Worm (Caenorhabditis elegans) whole organism, L1 larva: ENCODE data around the gene cul-5.

Experiments
- C16A3.4 ChIP-seq: fragments of 150-350 bp; optimal IDR thresholded peaks from 2 replicates; lab custom pipeline; 2014; ENCODE audit warnings: missing biosample characterization, missing genetic modification characterization
- F16B12.6 ChIP-seq: fragments of 150-350 bp; optimal IDR thresholded peaks from 2 replicates; lab custom pipeline; 2014; ENCODE audit warnings: missing biosample characterization, missing genetic modification characterization
- Y116A8C.19 ChIP-seq: sonication (generic microtip); optimal IDR thresholded peaks from 2 replicates; lab custom pipeline; 2016; ENCODE audit warnings: missing compliant biosample characterization, missing genetic modification characterization, borderline replicate concordance
- aly-2 ChIP-seq: fragments of 150-350 bp; optimal IDR thresholded peaks from 2 replicates; lab custom pipeline; 2014; ENCODE audit warnings: missing biosample characterization, missing genetic modification characterization
- ceh-63 ChIP-seq: fragments of 200-800 bp; sonication (Bioruptor generic); optimal IDR thresholded peaks from 2 replicates; lab custom pipeline; 2018; ENCODE audit warnings: mild to moderate bottlenecking, missing genetic modification characterization, missing compliant biosample characterization
- ceh-8 ChIP-seq: fragments of 200-800 bp; sonication (Bioruptor generic); optimal IDR thresholded peaks from 2 replicates; lab custom pipeline; 2018; ENCODE audit warnings: mild to moderate bottlenecking, missing genetic modification characterization, moderate library complexity, missing compliant biosample characterization
- ceh-82 ChIP-seq, 3 experiments: fragments of 150-350 bp in 1 of 3; sonication (generic microtip) in 2 of 3; optimal IDR thresholded peaks; 2 replicates each; lab custom pipeline; 2014 to 2017; ENCODE audit warnings: missing biosample characterization in 3 of 3, missing genetic modification characterization in 3 of 3
- ceh-90 ChIP-seq: sonication (generic microtip); optimal IDR thresholded peaks from 2 replicates; lab custom pipeline; 2016; ENCODE audit warnings: missing genetic modification characterization, missing compliant biosample characterization
- egl-13 ChIP-seq: sonication (generic microtip); optimal IDR thresholded peaks from 2 replicates; lab custom pipeline; 2016; ENCODE audit warnings: missing genotype, missing genetic modification reagents, missing genetic modification characterization, missing compliant biosample characterization
- ets-5 ChIP-seq: fragments of 200-800 bp; sonication (Bioruptor generic); IDR thresholded peaks from 2 replicates; pipeline ENCODE4 v1.3.6; 2022; ENCODE audit warnings: missing genetic modification characterization, missing compliant biosample characterization
- fkh-10 ChIP-seq: sonication (generic microtip); optimal IDR thresholded peaks from 2 replicates; lab custom pipeline; 2017; ENCODE audit warnings: missing biosample characterization, missing genetic modification reagents, missing genetic modification characterization
- fkh-4 ChIP-seq: sonication (generic microtip); optimal IDR thresholded peaks from 2 replicates; lab custom pipeline; 2016; ENCODE audit warnings: missing compliant biosample characterization, missing genetic modification characterization, borderline replicate concordance
- grh-1 ChIP-seq: fragments of 200-800 bp; sonication (Bioruptor generic); IDR thresholded peaks from 2 replicates; pipeline ENCODE4 v1.3.6; 2022; ENCODE audit warnings: missing genetic modification reagents, missing genetic modification characterization, missing compliant biosample characterization
- hlh-17 ChIP-seq: fragments of 200-800 bp; sonication (Bioruptor generic); optimal IDR thresholded peaks from 2 replicates; lab custom pipeline; 2018; ENCODE audit warnings: missing genetic modification characterization, mild to moderate bottlenecking, missing compliant biosample characterization, moderate library complexity, borderline replicate concordance
- hlh-4 ChIP-seq: sonication (generic microtip); optimal IDR thresholded peaks from 2 replicates; lab custom pipeline; 2016; ENCODE audit warnings: mild to moderate bottlenecking, missing genetic modification characterization, missing compliant biosample characterization
- hpl-2 ChIP-seq: fragments of 150-350 bp; optimal IDR thresholded peaks from 2 replicates; lab custom pipeline; 2014; ENCODE audit warnings: missing biosample characterization, missing genetic modification reagents, missing genetic modification characterization
- irx-1 ChIP-seq: sonication (generic microtip); optimal IDR thresholded peaks from 2 replicates; lab custom pipeline; 2016; ENCODE audit warnings: missing genetic modification characterization, missing compliant biosample characterization
- isw-1 ChIP-seq: fragments of 200-800 bp; sonication (Bioruptor generic); IDR thresholded peaks from 2 replicates; pipeline ENCODE4 v1.3.6; 2022; ENCODE audit warnings: missing genetic modification characterization, missing compliant biosample characterization
- mab-9 ChIP-seq: fragments of 200-800 bp; sonication (Bioruptor generic); IDR thresholded peaks from 2 replicates; pipeline ENCODE4 v1.3.6; 2022; ENCODE audit warnings: missing genetic modification reagents, missing genetic modification characterization, missing compliant biosample characterization
- nhr-11 ChIP-seq: fragments of 150-350 bp; optimal IDR thresholded peaks from 2 replicates; lab custom pipeline; 2014; ENCODE audit warnings: missing biosample characterization, missing genetic modification characterization
- nhr-12 ChIP-seq: sonication (generic microtip); optimal IDR thresholded peaks from 2 replicates; lab custom pipeline; 2017; ENCODE audit warnings: missing biosample characterization, missing genetic modification characterization
- nhr-20 ChIP-seq: sonication (generic microtip); optimal IDR thresholded peaks from 2 replicates; lab custom pipeline; 2016; ENCODE audit warnings: mild to moderate bottlenecking, missing genetic modification characterization, missing compliant biosample characterization
- nhr-237 ChIP-seq: fragments of 150-350 bp; optimal IDR thresholded peaks from 2 replicates; lab custom pipeline; 2014; ENCODE audit warnings: missing biosample characterization, missing genetic modification characterization
- nhr-71 ChIP-seq: sonication (generic microtip); optimal IDR thresholded peaks from 2 replicates; lab custom pipeline; 2016; ENCODE audit warnings: mild to moderate bottlenecking, missing genetic modification characterization, moderate library complexity, missing compliant biosample characterization
- nhr-77 ChIP-seq: fragments of 150-350 bp; optimal IDR thresholded peaks from 2 replicates; lab custom pipeline; 2014; ENCODE audit warnings: missing biosample characterization, missing genetic modification characterization
- nhr-90 ChIP-seq: sonication (generic microtip); optimal IDR thresholded peaks from 2 replicates; lab custom pipeline; 2016; ENCODE audit warnings: mild to moderate bottlenecking, missing genetic modification characterization, missing compliant biosample characterization; ENCODE audit not compliant: poor library complexity
- pag-3 ChIP-seq: sonication (generic microtip); optimal IDR thresholded peaks from 2 replicates; lab custom pipeline; 2017; ENCODE audit warnings: missing genetic modification characterization, mild to moderate bottlenecking, missing compliant biosample characterization, antibody characterized with exemption, borderline replicate concordance; ENCODE audit not compliant: insufficient read depth
- pax-3 ChIP-seq: fragments of 200-800 bp; sonication (Bioruptor generic); optimal IDR thresholded peaks from 2 replicates; lab custom pipeline; 2018; ENCODE audit warnings: mild to moderate bottlenecking, missing genetic modification characterization, moderate library complexity, missing compliant biosample characterization
- snpc-4 ChIP-seq: fragments of 150-350 bp; optimal IDR thresholded peaks from 2 replicates; lab custom pipeline; 2014; ENCODE audit warnings: missing biosample characterization, missing genetic modification characterization
- snu-23 ChIP-seq: sonication (generic microtip); optimal IDR thresholded peaks from 2 replicates; lab custom pipeline; 2016; ENCODE audit warnings: missing genetic modification characterization, missing compliant biosample characterization
- sox-4 ChIP-seq: sonication (generic microtip); optimal IDR thresholded peaks from 2 replicates; lab custom pipeline; 2016; ENCODE audit warnings: missing genetic modification characterization, missing compliant biosample characterization
- sptf-1 ChIP-seq: fragments of 150-350 bp; optimal IDR thresholded peaks from 2 replicates; lab custom pipeline; 2014; ENCODE audit warnings: missing biosample characterization, missing genetic modification characterization
- sup-37 ChIP-seq: fragments of 200-800 bp; sonication (Bioruptor generic); optimal IDR thresholded peaks from 2 replicates; lab custom pipeline; 2018; ENCODE audit warnings: mild to moderate bottlenecking, missing genetic modification characterization, missing compliant biosample characterization
- tlp-1 ChIP-seq: fragments of 150-350 bp; optimal IDR thresholded peaks from 2 replicates; lab custom pipeline; 2014; ENCODE audit warnings: missing biosample characterization, missing genetic modification characterization
- unc-30 ChIP-seq: sonication (generic microtip); optimal IDR thresholded peaks from 2 replicates; lab custom pipeline; 2017; ENCODE audit warnings: missing biosample characterization, missing genetic modification characterization
- unc-86 ChIP-seq: sonication (generic microtip); optimal IDR thresholded peaks from 2 replicates; lab custom pipeline; 2016; ENCODE audit warnings: missing genetic modification characterization, missing compliant biosample characterization
- xbp-1 ChIP-seq: sonication (generic microtip); optimal IDR thresholded peaks from 2 replicates; lab custom pipeline; 2016; ENCODE audit warnings: missing genetic modification characterization, missing compliant biosample characterization
- zag-1 ChIP-seq: fragments of 150-350 bp; optimal IDR thresholded peaks from 2 replicates; lab custom pipeline; 2014; ENCODE audit warnings: missing biosample characterization, missing genetic modification characterization

Gene cul-5

ce11 chrV:10149728-10150127 is 29.6 kb upstream of the cul-5 start, which contains the start of gene srsx-27:
Gene srsx-27, plus strand, starts transcription at chrV:10150028.
- TF ChIP-seq fkh-4 (tag; lab: Kevin White, UChicago) (no peak), grh-1 (GFP tag; lab: Robert Waterston, UW) (no peak), hlh-4 (tag; lab: Kevin White, UChicago) (no peak), xbp-1 (no peak), hlh-17 (GFP tag; lab: Kevin White, UChicago) (no peak), fkh-10 (GFP tag; lab: Kevin White, UChicago) (no peak), irx-1 (tag; lab: Kevin White, UChicago) (no peak), hpl-2 (GFP tag; lab: Kevin White, UChicago) (no peak), unc-86 (tag; lab: Kevin White, UChicago) (no peak), nhr-11 (no peak), ceh-82 (tag; optimal IDR thresholded peaks at IDR 0.05; lab: Kevin White, UChicago) (no peak), ceh-90 (no peak), tlp-1 (tag; lab: Kevin White, UChicago) (no peak), Y116A8C.19 (no peak), sox-4 (no peak), nhr-20 (tag; lab: Kevin White, UChicago) (no peak), egl-13 (tag; lab: Kevin White, UChicago) (no peak), F16B12.6 (tag; lab: Kevin White, UChicago) (no peak)

- no peak for TF ChIP-seq unc-30
- no peak for TF ChIP-seq sup-37 (GFP tag; lab: Kevin White, UChicago)
- TF ChIP-seq zag-1 (tag; lab: Kevin White, UChicago): no peak
- no peak for TF ChIP-seq snpc-4 (tag; lab: Kevin White, UChicago)
- TF ChIP-seq sptf-1 (tag; lab: Kevin White, UChicago): no peak
- no peak for TF ChIP-seq grh-1 (GFP tag; lab: Robert Waterston, UW)
These were observed 27.1 kb upstream of the cul-5 start, which contains the start of gene srsx-28 for ce11 chrV:10152278-10152677. Gene srsx-28, plus strand, starts transcription at chrV:10152578.

ce11 chrV:10153076-10153475 is 26.3 kb upstream of the cul-5 start:
- TF ChIP-seq isw-1 (GFP tag; lab: Robert Waterston, UW): no peak

- TF ChIP-seq nhr-77: no peak
These were observed 24.6 kb upstream of the cul-5 start, which contains the start of gene srsx-29 for ce11 chrV:10154698-10155097. Gene srsx-29, plus strand, starts transcription at chrV:10154998.

ce11 chrV:10158528-10158927 is 20.8 kb upstream of the cul-5 start, which contains the start of gene srsx-30:
Gene srsx-30, plus strand, starts transcription at chrV:10158828.
- TF ChIP-seq xbp-1 (no peak), nhr-12 (tag; lab: Kevin White, UChicago) (no peak), unc-30 (no peak), mab-9 (GFP tag; lab: Robert Waterston, UW) (no peak), ceh-82 (tag; optimal IDR thresholded peaks at IDR 0.05; lab: Kevin White, UChicago) (no peak), ceh-63 (GFP tag; lab: Kevin White, UChicago) (no peak), pax-3 (tag; lab: Kevin White, UChicago) (no peak), C16A3.4 (tag; lab: Kevin White, UChicago) (no peak), snu-23 (GFP tag; lab: Kevin White, UChicago) (no peak), aly-2 (no peak), nhr-71 (tag; lab: Kevin White, UChicago) (no peak), nhr-237 (tag; lab: Kevin White, UChicago) (no peak), sox-4 (no peak), hlh-4 (tag; lab: Kevin White, UChicago) (no peak), ceh-8 (GFP tag; lab: Kevin White, UChicago) (no peak), pag-3 (no peak), tlp-1 (tag; lab: Kevin White, UChicago) (no peak), ets-5 (GFP tag; lab: Robert Waterston, UW) (no peak), egl-13 (tag; lab: Kevin White, UChicago) (no peak), nhr-90 (tag; lab: Kevin White, UChicago) (no peak)
- TF ChIP-seq, all 84 proteins: peak for 0
